Fruit fly (Drosophila melanogaster) whole organism, embryonic: ENCODE measurements around the gene Npc2a.

Source experiments
- Bteb2 ChIP-seq: fragments of 200-800 bp; sonication (Bioruptor generic); optimal IDR thresholded peaks from 2 replicates; lab custom pipeline; 2016; ENCODE audit warnings: missing biosample characterization, missing genetic modification characterization
- CG10147 ChIP-seq: fragments of 200-800 bp; sonication (Bioruptor generic); optimal IDR thresholded peaks from 2 replicates; lab custom pipeline; 2019; ENCODE audit warnings: missing biosample characterization, mild to moderate bottlenecking, missing genetic modification characterization, moderate library complexity
- CG10274 ChIP-seq: fragments of 200-800 bp; sonication (Bioruptor generic); optimal IDR thresholded peaks from 3 replicates; lab custom pipeline; 2017; ENCODE audit warnings: missing biosample characterization, mild to moderate bottlenecking, missing genetic modification characterization
- CG10431 ChIP-seq: fragments of 200-800 bp; sonication (Bioruptor generic); optimal IDR thresholded peaks from 3 replicates; lab custom pipeline; 2018; ENCODE audit warnings: missing biosample characterization, mild to moderate bottlenecking, missing genetic modification characterization
- CG11696 ChIP-seq: fragments of 200-800 bp; sonication (Bioruptor generic); IDR thresholded peaks from 2 replicates; pipeline ENCODE4 v1.3.6; 2022; ENCODE audit warnings: missing biosample characterization, missing genetic modification characterization
- CG12299 ChIP-seq: fragments of 200-800 bp; sonication (Bioruptor generic); optimal IDR thresholded peaks from 2 replicates; lab custom pipeline; 2018; ENCODE audit warnings: missing biosample characterization, mild to moderate bottlenecking, missing genetic modification characterization
- CG13123 ChIP-seq: fragments of 200-800 bp; sonication (Bioruptor generic); optimal IDR thresholded peaks from 2 replicates; lab custom pipeline; 2016; ENCODE audit warnings: missing biosample characterization, missing genetic modification characterization
- CG13424 ChIP-seq: fragments of 200-800 bp; sonication (Bioruptor generic); optimal IDR thresholded peaks from 2 replicates; lab custom pipeline; 2019; ENCODE audit warnings: missing biosample characterization, mild to moderate bottlenecking, missing genetic modification characterization, moderate library complexity
- CG14441 ChIP-seq: fragments of 200-800 bp; sonication (Bioruptor generic); IDR thresholded peaks from 2 replicates; pipeline ENCODE4 v1.3.6; 2022; ENCODE audit warnings: missing biosample characterization, missing genetic modification characterization
- CG15011 ChIP-seq: fragments of 200-800 bp; sonication (Bioruptor generic); optimal IDR thresholded peaks from 3 replicates; lab custom pipeline; 2018; ENCODE audit warnings: missing biosample characterization, mild to moderate bottlenecking, missing genetic modification characterization
- CG15269 ChIP-seq: fragments of 200-800 bp; sonication (Bioruptor generic); optimal IDR thresholded peaks from 2 replicates; lab custom pipeline; 2018; ENCODE audit warnings: missing biosample characterization, mild to moderate bottlenecking, missing genetic modification characterization, moderate library complexity
- CG15696 ChIP-seq: fragments of 200-800 bp; sonication (Bioruptor generic); optimal IDR thresholded peaks from 2 replicates; lab custom pipeline; 2019; ENCODE audit warnings: missing biosample characterization, mild to moderate bottlenecking, missing genetic modification characterization, moderate library complexity
- CG16779 ChIP-seq: fragments of 200-800 bp; sonication (Bioruptor generic); IDR thresholded peaks from 2 replicates; pipeline ENCODE4 v1.3.6; 2022; ENCODE audit warnings: missing biosample characterization, missing genetic modification characterization
- CG18476 ChIP-seq: fragments of 200-800 bp; sonication (Bioruptor generic); optimal IDR thresholded peaks from 2 replicates; lab custom pipeline; 2016; ENCODE audit warnings: missing biosample characterization, mild to moderate bottlenecking, missing genetic modification characterization
- CG2129 ChIP-seq: fragments of 200-800 bp; sonication (Bioruptor generic); IDR thresholded peaks from 2 replicates; pipeline ENCODE4 v1.3.6; 2022; ENCODE audit warnings: missing biosample characterization, missing genetic modification characterization; ENCODE audit not compliant: partially characterized antibody
- CG2202 ChIP-seq: fragments of 200-800 bp; sonication (Bioruptor generic); optimal IDR thresholded peaks from 2 replicates; lab custom pipeline; 2018; ENCODE audit warnings: missing biosample characterization, mild to moderate bottlenecking, missing genetic modification characterization
- CG34422 ChIP-seq: fragments of 200-800 bp; sonication (Bioruptor generic); IDR thresholded peaks from 3 replicates; pipeline ENCODE4 v1.3.6; 2022; ENCODE audit warnings: missing biosample characterization, missing genetic modification characterization
- CG42726 ChIP-seq: fragments of 200-800 bp; sonication (Bioruptor generic); IDR thresholded peaks from 2 replicates; pipeline ENCODE4 v1.3.6; 2022; ENCODE audit warnings: missing biosample characterization, missing genetic modification characterization; ENCODE audit not compliant: partially characterized antibody
- CG7271 ChIP-seq: fragments of 200-800 bp; sonication (Bioruptor generic); optimal IDR thresholded peaks from 2 replicates; lab custom pipeline; 2018; ENCODE audit warnings: missing biosample characterization, mild to moderate bottlenecking, missing genetic modification characterization, moderate library complexity
- CG8765 ChIP-seq: fragments of 200-800 bp; sonication (Bioruptor generic); IDR thresholded peaks from 2 replicates; pipeline ENCODE4 v1.3.6; 2022; ENCODE audit warnings: missing biosample characterization, missing genetic modification characterization
- CG9932 ChIP-seq: fragments of 200-800 bp; sonication (Bioruptor generic); IDR thresholded peaks from 2 replicates; pipeline ENCODE4 v1.3.6; 2022; ENCODE audit warnings: missing biosample characterization, missing genetic modification characterization
- Dad ChIP-seq: fragments of 200-800 bp; sonication (Bioruptor generic); optimal IDR thresholded peaks from 3 replicates; lab custom pipeline; 2016; ENCODE audit warnings: missing biosample characterization, missing genetic modification characterization
- Ets65A ChIP-seq: fragments of 200-800 bp; sonication (Bioruptor generic); peaks from one replicate; lab custom pipeline; 2016; ENCODE audit warnings: missing biosample characterization, missing genetic modification characterization
- Fer2 ChIP-seq: fragments of 200-800 bp; sonication (Bioruptor generic); optimal IDR thresholded peaks from 2 replicates; lab custom pipeline; 2018; ENCODE audit warnings: missing biosample characterization, mild to moderate bottlenecking, missing genetic modification characterization, moderate library complexity
- Hr39 ChIP-seq: fragments of >200 bp; optimal IDR thresholded peaks from 2 replicates; lab custom pipeline; 2017
- MBD-R2 ChIP-seq: fragments of 200-800 bp; sonication (Bioruptor generic); IDR thresholded peaks from 2 replicates; pipeline ENCODE4 v1.3.6; 2022; ENCODE audit warnings: missing biosample characterization, missing genetic modification characterization
- Myb ChIP-seq: fragments of 200-800 bp; sonication (Bioruptor generic); optimal IDR thresholded peaks from 2 replicates; lab custom pipeline; 2016; ENCODE audit warnings: missing biosample characterization, missing genetic modification characterization
- Pdp1 ChIP-seq, 2 experiments: fragments of 200-800 bp; sonication (Bioruptor generic); optimal IDR thresholded peaks; 3 replicates each; lab custom pipeline; 2016; ENCODE audit warnings: missing biosample characterization in 2 of 2, missing genetic modification characterization in 2 of 2, mild to moderate bottlenecking in 1 of 2, moderate library complexity in 1 of 2
- Ravus ChIP-seq: fragments of 200-800 bp; sonication (Bioruptor generic); IDR thresholded peaks from 2 replicates; pipeline ENCODE4 v1.3.6; 2022; ENCODE audit warnings: missing biosample characterization, missing genetic modification characterization
- Rfx ChIP-seq: fragments of 200-800 bp; sonication (Bioruptor generic); IDR thresholded peaks from 2 replicates; pipeline ENCODE4 v1.3.6; 2022; ENCODE audit warnings: missing biosample characterization, missing genetic modification characterization
- Sox102F ChIP-seq: fragments of 200-800 bp; sonication (Bioruptor generic); optimal IDR thresholded peaks from 2 replicates; lab custom pipeline; 2018; ENCODE audit warnings: missing biosample characterization, mild to moderate bottlenecking, missing genetic modification characterization, moderate library complexity
- Sry-β ChIP-seq: fragments of 200-800 bp; sonication (Bioruptor generic); optimal IDR thresholded peaks from 2 replicates; lab custom pipeline; 2018; ENCODE audit warnings: missing biosample characterization, mild to moderate bottlenecking, missing genetic modification characterization, moderate library complexity
- abd-A ChIP-seq: fragments of 200-800 bp; sonication (Bioruptor generic); optimal IDR thresholded peaks from 3 replicates; lab custom pipeline; 2019; ENCODE audit warnings: missing biosample characterization, mild to moderate bottlenecking, missing genetic modification characterization, moderate library complexity
- amos ChIP-seq: fragments of 200-800 bp; sonication (Bioruptor generic); IDR thresholded peaks from 2 replicates; pipeline ENCODE4 v1.3.6; 2022; ENCODE audit warnings: missing biosample characterization, missing genetic modification characterization; ENCODE audit not compliant: partially characterized antibody
- bsh ChIP-seq, 2 experiments: fragments of 200-800 bp; sonication (Bioruptor generic); optimal IDR thresholded peaks; 2 replicates each; lab custom pipeline; 2017 to 2018; ENCODE audit warnings: mild to moderate bottlenecking in 2 of 2, missing biosample characterization in 2 of 2, missing genetic modification characterization in 2 of 2, moderate library complexity in 1 of 2
- cato ChIP-seq: fragments of 200-800 bp; sonication (Bioruptor generic); optimal IDR thresholded peaks from 2 replicates; lab custom pipeline; 2016; ENCODE audit warnings: missing biosample characterization, missing genetic modification characterization, borderline replicate concordance
- chm ChIP-seq: fragments of 200-800 bp; sonication (Bioruptor generic); IDR thresholded peaks from 2 replicates; pipeline ENCODE4 v1.3.6; 2022; ENCODE audit warnings: missing biosample characterization, missing genetic modification characterization
- chn ChIP-seq: fragments of 200-800 bp; sonication (Bioruptor generic); optimal IDR thresholded peaks from 2 replicates; lab custom pipeline; 2016; ENCODE audit warnings: missing biosample characterization, missing genetic modification characterization
- danr ChIP-seq: fragments of 200-800 bp; sonication (Bioruptor generic); IDR thresholded peaks from 2 replicates; pipeline ENCODE4 v1.3.6; 2022; ENCODE audit warnings: missing biosample characterization, missing genetic modification characterization
- disco-r ChIP-seq: fragments of 200-800 bp; sonication (Bioruptor generic); optimal IDR thresholded peaks from 2 replicates; lab custom pipeline; 2016; ENCODE audit warnings: missing biosample characterization, missing genetic modification characterization
- dmrt99B ChIP-seq: fragments of 200-800 bp; sonication (Bioruptor generic); optimal IDR thresholded peaks from 2 replicates; lab custom pipeline; 2018; ENCODE audit warnings: missing biosample characterization, mild to moderate bottlenecking, missing genetic modification characterization, moderate library complexity
- hbn ChIP-seq: fragments of 200-800 bp; sonication (Bioruptor generic); IDR thresholded peaks from 2 replicates; pipeline ENCODE4 v1.3.6; 2022; ENCODE audit warnings: missing biosample characterization, missing genetic modification characterization; ENCODE audit not compliant: partially characterized antibody
- jumu ChIP-seq: fragments of 200-800 bp; sonication (Bioruptor generic); optimal IDR thresholded peaks from 3 replicates; lab custom pipeline; 2016; ENCODE audit warnings: missing biosample characterization, missing genetic modification characterization
- kni ChIP-seq: fragments of 200-800 bp; sonication (Bioruptor generic); optimal IDR thresholded peaks from 3 replicates; lab custom pipeline; 2017; ENCODE audit warnings: mild to moderate bottlenecking, missing biosample characterization, missing genetic modification reagents, missing genetic modification characterization
- oc ChIP-seq: fragments of 200-800 bp; sonication (Bioruptor generic); optimal IDR thresholded peaks from 2 replicates; lab custom pipeline; 2018; ENCODE audit warnings: missing biosample characterization, mild to moderate bottlenecking, missing genetic modification characterization, moderate library complexity
- p53 ChIP-seq: fragments of 200-800 bp; sonication (Bioruptor generic); optimal IDR thresholded peaks from 2 replicates; lab custom pipeline; 2016; ENCODE audit warnings: missing biosample characterization, missing genetic modification characterization
- pan ChIP-seq, 4 experiments: fragments of >200 bp in 3 of 4; fragments of 200-800 bp in 1 of 4; sonication (Bioruptor generic) in 1 of 4; optimal IDR thresholded peaks in 3 of 4; IDR thresholded peaks in 1 of 4; 2 replicates each; pipeline versions ENCODE4 v1.3.6 to Lab custom; 2017 to 2022; ENCODE audit warnings: missing biosample characterization in 2 of 4, missing genetic modification characterization in 2 of 4, mixed read lengths in 1 of 4
- tna ChIP-seq: fragments of 200-800 bp; sonication (Bioruptor generic); IDR thresholded peaks from 2 replicates; pipeline ENCODE4 v1.3.6; 2022; ENCODE audit warnings: missing biosample characterization, missing genetic modification characterization; ENCODE audit not compliant: partially characterized antibody

The Npc2a gene

dm6 chr2L:1967861-1968260, 20.2 kb upstream of the Npc2a start:
- TF ChIP-seq CG34422 (GFP tag; lab: Robert Waterston, UW) = no peak
- no peak for TF ChIP-seq jumu (GFP tag; lab: Kevin White, UChicago)
- TF ChIP-seq Fer2 = no peak
- TF ChIP-seq Ets65A (GFP tag; lab: Kevin White, UChicago) = peak; percentile 57
- peak in 1 of 2 experiments; percentile 71 for TF ChIP-seq Pdp1 (GFP tag; optimal IDR thresholded peaks at IDR 0.05; lab: Kevin White, UChicago)
- no peak for TF ChIP-seq cato
- no peak for TF ChIP-seq pan (optimal IDR thresholded peaks at IDR 0.05; lab: Kevin White, UChicago)
- no peak for TF ChIP-seq pan (GFP tag; optimal IDR thresholded peaks at IDR 0.05 in 1 of 2, IDR thresholded peaks at IDR 0.05 in 1 of 2)
- no peak for TF ChIP-seq p53
- TF ChIP-seq abd-A = no peak
- TF ChIP-seq CG2202 (tag; lab: Kevin White, UChicago) = no peak
- no peak for TF ChIP-seq Myb (GFP tag; lab: Kevin White, UChicago)
- no peak for TF ChIP-seq amos (GFP tag; lab: Robert Waterston, UW)
- no peak for TF ChIP-seq Ravus
- TF ChIP-seq CG8765 = no peak

- TF ChIP-seq MBD-R2 = no peak
- no peak for TF ChIP-seq Bteb2 (GFP tag; lab: Kevin White, UChicago)
- peak; percentile 37 for TF ChIP-seq kni
- TF ChIP-seq CG16779 (GFP tag; lab: Robert Waterston, UW) = no peak
- no peak for TF ChIP-seq Dad (GFP tag; lab: Kevin White, UChicago)
- no peak for TF ChIP-seq Sox102F
- TF ChIP-seq CG12299 (tag; lab: Kevin White, UChicago) = no peak
- TF ChIP-seq CG9932 = no peak
- no peak for TF ChIP-seq CG10147 (GFP tag; lab: Kevin White, UChicago)
- TF ChIP-seq CG13424 (tag; lab: Kevin White, UChicago) = no peak
- TF ChIP-seq oc (tag; lab: Kevin White, UChicago) = peak; percentile 74
- no peak for TF ChIP-seq CG15696 (tag; lab: Kevin White, UChicago)
- TF ChIP-seq dmrt99B = no peak
- TF ChIP-seq Pdp1 (GFP tag; optimal IDR thresholded peaks at IDR 0.05; lab: Kevin White, UChicago) = no peak
- no peak for TF ChIP-seq Hr39
- no peak for TF ChIP-seq CG42726 (GFP tag; lab: Robert Waterston, UW)
- TF ChIP-seq CG15269 = no peak
- no peak for TF ChIP-seq CG10274 (GFP tag; lab: Kevin White, UChicago)
- no peak for TF ChIP-seq bsh (GFP tag; optimal IDR thresholded peaks at IDR 0.05; lab: Kevin White, UChicago)
- TF ChIP-seq CG13123 (GFP tag; lab: Kevin White, UChicago) = no peak
- 0 out of 2 replicates have a peak, but pooled peaks have one; percentile 33 for TF ChIP-seq tna (GFP tag; lab: Robert Waterston, UW)
- no peak for TF ChIP-seq disco-r (GFP tag; lab: Kevin White, UChicago)
- TF ChIP-seq Ravus = no peak
- TF ChIP-seq chn (GFP tag; lab: Kevin White, UChicago) = no peak
- no peak for TF ChIP-seq Sry-β (GFP tag; lab: Kevin White, UChicago)
- TF ChIP-seq CG15011 (GFP tag; lab: Kevin White, UChicago) = no peak
- TF ChIP-seq CG18476 (GFP tag; lab: Kevin White, UChicago) = no peak
- no peak for TF ChIP-seq pan (optimal IDR thresholded peaks at IDR 0.05; lab: Kevin White, UChicago)
- TF ChIP-seq pan (GFP tag; optimal IDR thresholded peaks at IDR 0.05 in 1 of 2, IDR thresholded peaks at IDR 0.05 in 1 of 2) = no peak
- no peak for TF ChIP-seq hbn (GFP tag; lab: Robert Waterston, UW)
- TF ChIP-seq CG10431 (GFP tag; lab: Kevin White, UChicago) = no peak
- no peak for TF ChIP-seq chm
- no peak for TF ChIP-seq CG2129 (GFP tag; lab: Robert Waterston, UW)
- TF ChIP-seq CG11696 (GFP tag; lab: Robert Waterston, UW) = no peak
- no peak for TF ChIP-seq CG14441
- no peak for TF ChIP-seq Rfx
- no peak for TF ChIP-seq danr (GFP tag; lab: Robert Waterston, UW)
- TF ChIP-seq CG7271 (tag; lab: Kevin White, UChicago) = no peak
Observed at dm6 chr2L:1970312-1970929, 17.7 kb upstream of the Npc2a start, which contains the start of gene erm. Gene erm, minus strand, starts transcription at chr2L:1970362.
